Worm (Caenorhabditis elegans) whole organism, young adult: ENCODE results near the gene npl-10.
A peak's percentile ranks its signal among the peaks of the same experiment; 100 is the strongest.

Source experiments
- B0019.2 ChIP-seq: fragments of 200-800 bp; sonication (Bioruptor generic); conservative IDR thresholded peaks from 2 replicates; pipeline ENCODE4 v1.3.6; 2022; ENCODE audit warnings: missing genetic modification reagents, missing genetic modification characterization, missing compliant biosample characterization
- F23B12.7 ChIP-seq: sonication (generic microtip); optimal IDR thresholded peaks from 2 replicates; lab custom pipeline; 2017; ENCODE audit warnings: missing genetic modification characterization, mild to moderate bottlenecking, missing compliant biosample characterization, antibody characterized with exemption, moderate library complexity; ENCODE audit not compliant: insufficient read depth
- F37B4.10 ChIP-seq: fragments of 200-800 bp; sonication (Bioruptor generic); IDR thresholded peaks from 2 replicates; pipeline ENCODE4 v1.3.6; 2022; ENCODE audit warnings: missing genetic modification characterization, missing compliant biosample characterization
- F55B11.4 ChIP-seq: sonication (generic microtip); optimal IDR thresholded peaks from 2 replicates; lab custom pipeline; 2016; ENCODE audit warnings: missing compliant biosample characterization, missing genetic modification characterization, borderline replicate concordance; ENCODE audit not compliant: insufficient read depth
- K12H6.12 ChIP-seq: fragments of 200-800 bp; sonication (Bioruptor generic); optimal IDR thresholded peaks from 2 replicates; lab custom pipeline; 2018; ENCODE audit warnings: mild to moderate bottlenecking, missing genetic modification characterization, missing compliant biosample characterization
- Y67H2A.10 ChIP-seq: fragments of 200-800 bp; sonication (Bioruptor generic); conservative IDR thresholded peaks from 2 replicates; pipeline ENCODE4 v1.3.6; 2022; ENCODE audit warnings: missing genetic modification reagents, missing genetic modification characterization, missing compliant biosample characterization
- ama-1 ChIP-seq, 3 experiments: fragments of 150-350 bp in 1 of 3; sonication (generic microtip) in 2 of 3; optimal IDR thresholded peaks; 2 replicates each; lab custom pipeline; 2014 to 2018; ENCODE audit warnings: missing biosample characterization in 2 of 3, missing genetic modification characterization in 2 of 3, missing genetic modification reagents in 2 of 3
- athp-1 ChIP-seq: sonication (generic microtip); optimal IDR thresholded peaks from 2 replicates; lab custom pipeline; 2017; ENCODE audit warnings: mild to moderate bottlenecking, missing genetic modification characterization, missing compliant biosample characterization
- attf-6 ChIP-seq: fragments of 200-800 bp; sonication (Bioruptor generic); IDR thresholded peaks from 2 replicates; pipeline ENCODE4 v1.3.6; 2022; ENCODE audit warnings: missing genetic modification reagents, missing genetic modification characterization, missing compliant biosample characterization
- ceh-100 ChIP-seq: fragments of 200-800 bp; sonication (Bioruptor generic); IDR thresholded peaks from 2 replicates; pipeline ENCODE4 v1.3.6; 2022; ENCODE audit warnings: missing genetic modification reagents, missing genetic modification characterization, missing compliant biosample characterization
- ceh-91 ChIP-seq: fragments of 200-800 bp; sonication (Bioruptor generic); IDR thresholded peaks from 2 replicates; pipeline ENCODE4 v1.3.6; 2022; ENCODE audit warnings: missing genetic modification reagents, missing genetic modification characterization, missing compliant biosample characterization
- chd-7 ChIP-seq: sonication (generic microtip); optimal IDR thresholded peaks from 2 replicates; lab custom pipeline; 2016; ENCODE audit warnings: mild to moderate bottlenecking, missing genetic modification characterization, moderate library complexity, missing compliant biosample characterization
- dpff-1 ChIP-seq: sonication (generic microtip); optimal IDR thresholded peaks from 2 replicates; lab custom pipeline; 2017; ENCODE audit warnings: mild to moderate bottlenecking, missing genetic modification characterization, missing compliant biosample characterization
- egl-44 ChIP-seq: fragments of 200-800 bp; sonication (Bioruptor generic); IDR thresholded peaks from 2 replicates; pipeline ENCODE4 v1.3.6; 2022; ENCODE audit warnings: missing genetic modification reagents, missing genetic modification characterization, missing compliant biosample characterization
- ets-4 ChIP-seq: fragments of 200-800 bp; sonication (Bioruptor generic); optimal IDR thresholded peaks from 2 replicates; lab custom pipeline; 2018; ENCODE audit warnings: mild to moderate bottlenecking, missing genetic modification characterization, missing compliant biosample characterization
- fkh-3 ChIP-seq: sonication (generic microtip); optimal IDR thresholded peaks from 2 replicates; lab custom pipeline; 2016; ENCODE audit warnings: mild to moderate bottlenecking, missing genetic modification characterization, missing compliant biosample characterization
- hlh-12 ChIP-seq: sonication (generic microtip); optimal IDR thresholded peaks from 2 replicates; lab custom pipeline; 2016; ENCODE audit warnings: missing genetic modification characterization, missing compliant biosample characterization
- hmg-20 ChIP-seq: fragments of 200-800 bp; sonication (Bioruptor generic); IDR thresholded peaks from 2 replicates; pipeline ENCODE4 v1.3.6; 2022; ENCODE audit warnings: missing genetic modification reagents, missing genetic modification characterization, missing compliant biosample characterization
- lin-40 ChIP-seq: sonication (generic microtip); optimal IDR thresholded peaks from 2 replicates; lab custom pipeline; 2016; ENCODE audit warnings: missing genetic modification characterization, mild to moderate bottlenecking, missing compliant biosample characterization, missing genotype, missing genetic modification reagents
- lin-54 ChIP-seq: fragments of 200-800 bp; sonication (Bioruptor generic); optimal IDR thresholded peaks from 2 replicates; lab custom pipeline; 2018; ENCODE audit warnings: mild to moderate bottlenecking, missing genetic modification characterization, missing compliant biosample characterization
- lir-1 ChIP-seq: fragments of 200-800 bp; sonication (Bioruptor generic); conservative IDR thresholded peaks from 2 replicates; pipeline ENCODE4 v1.3.6; 2022; ENCODE audit warnings: missing genetic modification reagents, missing genetic modification characterization, missing compliant biosample characterization
- lsl-1 ChIP-seq: fragments of 200-800 bp; sonication (Bioruptor generic); optimal IDR thresholded peaks from 2 replicates; lab custom pipeline; 2018; ENCODE audit warnings: mild to moderate bottlenecking, missing genetic modification characterization, moderate library complexity, missing compliant biosample characterization
- madf-6 ChIP-seq: fragments of 200-800 bp; sonication (Bioruptor generic); IDR thresholded peaks from 2 replicates; pipeline ENCODE4 v1.3.6; 2022; ENCODE audit warnings: missing genetic modification reagents, missing genetic modification characterization, missing compliant biosample characterization
- mcd-1 ChIP-seq: fragments of 200-800 bp; sonication (Bioruptor generic); IDR thresholded peaks from 2 replicates; pipeline ENCODE4 v1.3.6; 2022; ENCODE audit warnings: missing genetic modification reagents, missing genetic modification characterization, missing compliant biosample characterization
- mxl-1 ChIP-seq: sonication (generic microtip); optimal IDR thresholded peaks from 2 replicates; lab custom pipeline; 2016; ENCODE audit warnings: missing genetic modification characterization, missing compliant biosample characterization
- nfya-1 ChIP-seq: sonication (generic microtip); optimal IDR thresholded peaks from 2 replicates; lab custom pipeline; 2017; ENCODE audit warnings: antibody characterized with exemption, missing compliant biosample characterization, missing genetic modification characterization, borderline replicate concordance; ENCODE audit not compliant: insufficient read depth
- nhr-120 ChIP-seq: fragments of 200-800 bp; sonication (Bioruptor generic); IDR thresholded peaks from 2 replicates; pipeline ENCODE4 v1.3.6; 2022; ENCODE audit warnings: missing genetic modification characterization, missing compliant biosample characterization
- nhr-179 ChIP-seq: sonication (generic microtip); optimal IDR thresholded peaks from 2 replicates; lab custom pipeline; 2016; ENCODE audit warnings: mild to moderate bottlenecking, missing genetic modification characterization, missing compliant biosample characterization
- repo-1 ChIP-seq: sonication (generic microtip); optimal IDR thresholded peaks from 2 replicates; lab custom pipeline; 2017; ENCODE audit warnings: mild to moderate bottlenecking, missing genetic modification characterization, missing compliant biosample characterization
- sdz-38 ChIP-seq: sonication (generic microtip); optimal IDR thresholded peaks from 2 replicates; lab custom pipeline; 2016; ENCODE audit warnings: missing genotype, missing genetic modification characterization, missing compliant biosample characterization
- snpc-1.1 ChIP-seq: sonication (generic microtip); optimal IDR thresholded peaks from 2 replicates; lab custom pipeline; 2017; ENCODE audit warnings: missing genetic modification characterization, mild to moderate bottlenecking, missing compliant biosample characterization, antibody characterized with exemption, moderate library complexity, missing genotype, missing genetic modification reagents; ENCODE audit not compliant: insufficient read depth
- snpc-1.3 ChIP-seq: sonication (generic microtip); optimal IDR thresholded peaks from 2 replicates; lab custom pipeline; 2017; ENCODE audit warnings: missing genetic modification characterization, mild to moderate bottlenecking, missing compliant biosample characterization, antibody characterized with exemption, moderate library complexity, missing genotype, missing genetic modification reagents; ENCODE audit not compliant: insufficient read depth
- tlf-1 ChIP-seq: fragments of 200-800 bp; sonication (Bioruptor generic); optimal IDR thresholded peaks from 2 replicates; lab custom pipeline; 2018; ENCODE audit warnings: mild to moderate bottlenecking, missing genetic modification characterization, missing compliant biosample characterization
- zfh-2 ChIP-seq: fragments of 200-800 bp; sonication (Bioruptor generic); conservative IDR thresholded peaks from 2 replicates; pipeline ENCODE4 v1.3.6; 2022; ENCODE audit warnings: missing genetic modification reagents, missing genetic modification characterization, missing compliant biosample characterization
- ztf-18 ChIP-seq: sonication (generic microtip); optimal IDR thresholded peaks from 2 replicates; lab custom pipeline; 2016; ENCODE audit warnings: missing genotype, mild to moderate bottlenecking, missing genetic modification characterization, missing compliant biosample characterization
- ztf-26 ChIP-seq: sonication (generic microtip); optimal IDR thresholded peaks from 2 replicates; lab custom pipeline; 2017; ENCODE audit warnings: missing genetic modification characterization, missing compliant biosample characterization

npl-10 gene

DNA sequence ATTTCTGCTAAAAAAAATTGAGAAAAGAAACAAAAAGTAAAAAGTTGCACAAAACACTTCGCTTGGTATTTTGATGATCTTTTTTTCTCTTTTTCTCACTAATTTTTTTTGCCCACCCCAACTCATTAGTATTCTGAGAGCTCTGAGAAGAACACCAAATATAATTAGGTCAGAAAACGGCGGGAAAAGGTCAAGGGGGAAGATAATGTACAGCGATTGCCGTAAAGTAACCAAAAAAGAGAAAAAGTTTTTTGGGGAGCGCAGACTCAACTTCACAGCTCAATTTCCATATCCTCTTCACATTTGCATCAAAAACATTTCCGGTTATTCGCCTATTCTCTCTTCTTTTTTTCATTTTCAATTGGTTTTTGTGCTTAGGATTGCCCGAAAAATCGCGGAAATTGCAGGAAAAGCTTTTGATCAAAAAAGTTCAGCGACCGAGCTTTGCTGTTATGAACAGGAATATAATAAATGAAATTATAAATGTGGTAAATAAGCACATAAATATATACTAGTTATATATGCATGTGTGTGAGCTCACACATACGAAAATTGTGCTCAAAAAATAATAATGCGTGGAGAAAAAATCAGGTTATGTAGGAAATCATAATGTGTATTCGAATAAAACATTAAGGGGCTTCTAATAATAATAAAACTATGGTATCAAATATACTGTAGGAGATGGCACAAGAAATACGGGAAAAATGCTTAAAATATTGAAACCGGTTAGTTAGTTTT lies 33.0 kb downstream of the npl-10 start (continued):
- TF ChIP-seq F37B4.10 (GFP tag; lab: Robert Waterston, UW) (no peak), lin-40 (tag; lab: Kevin White, UChicago) (peak; percentile 35), athp-1 (tag; lab: Kevin White, UChicago) (peak; percentile 72), nfya-1 (tag; lab: Kevin White, UChicago) (no peak)

- no peak for TF ChIP-seq Y67H2A.10 (GFP tag; lab: Robert Waterston, UW)
- no peak for TF ChIP-seq dpff-1 (tag; lab: Kevin White, UChicago)
- no peak for TF ChIP-seq snpc-1.3
- no peak for TF ChIP-seq mcd-1
- no peak for TF ChIP-seq ztf-26
- TF ChIP-seq chd-7 (tag; lab: Kevin White, UChicago): no peak
- no peak for TF ChIP-seq ztf-18
- TF ChIP-seq lin-40 (tag; lab: Kevin White, UChicago): no peak
- no peak for TF ChIP-seq F55B11.4 (tag; lab: Kevin White, UChicago)
- TF ChIP-seq ama-1 (optimal IDR thresholded peaks at IDR 0.05; lab: Kevin White, UChicago): no peak
- no peak for TF ChIP-seq ama-1 (GFP tag; optimal IDR thresholded peaks at IDR 0.05; lab: Kevin White, UChicago)
- TF ChIP-seq K12H6.12: no peak
- TF ChIP-seq lir-1 (GFP tag; lab: Robert Waterston, UW): no peak
- TF ChIP-seq sdz-38: no peak
- no peak for TF ChIP-seq attf-6
- no peak for TF ChIP-seq egl-44 (GFP tag; lab: Robert Waterston, UW)
Measured at ce11 chrIII:3901542-3901941, 34.2 kb downstream of the npl-10 start, which contains the start of gene tir-1. TSS of gene tir-1 (minus strand) at chrIII:3901642.

DNA sequence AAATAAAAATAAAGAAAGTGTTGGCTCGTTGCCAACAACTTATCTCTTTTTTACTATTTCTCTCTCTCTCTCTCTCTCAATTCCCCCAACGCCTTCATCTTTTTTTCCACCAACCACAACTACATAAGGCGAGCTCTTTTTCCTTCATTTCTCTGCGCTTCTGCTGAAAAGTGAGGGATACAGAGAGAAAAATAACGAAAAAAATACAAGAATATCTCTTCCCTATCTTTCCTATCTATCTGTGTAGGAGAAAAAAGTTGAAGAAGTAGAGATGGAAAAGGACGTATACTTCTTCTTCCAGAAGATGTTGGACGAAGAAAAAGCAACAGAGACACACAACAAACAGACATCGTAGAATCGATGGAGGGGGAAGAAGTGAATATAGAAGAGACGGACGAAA lies 36.9 kb downstream of the npl-10 start:
- TF ChIP-seq ceh-91 (no peak), K12H6.12 (peak; percentile 65), mxl-1 (tag; lab: Kevin White, UChicago) (no peak), nhr-120 (GFP tag; lab: Robert Waterston, UW) (no peak), tlf-1 (GFP tag; lab: Kevin White, UChicago) (no peak), lin-54 (no peak), fkh-3 (tag; lab: Kevin White, UChicago) (no peak)

ce11 chrIII:3898354-3898753 lies 37.4 kb downstream of the npl-10 start:
- TF ChIP-seq athp-1 (tag; lab: Kevin White, UChicago) (no peak), hlh-12 (tag; lab: Kevin White, UChicago) (no peak), zfh-2 (GFP tag; lab: Robert Waterston, UW) (no peak), lsl-1 (GFP tag; lab: Kevin White, UChicago) (no peak), F23B12.7 (tag; lab: Kevin White, UChicago) (no peak), sdz-38 (no peak), nhr-179 (tag; lab: Kevin White, UChicago) (no peak), lin-54 (no peak), repo-1 (tag; lab: Kevin White, UChicago) (no peak), B0019.2 (no peak), ceh-100 (GFP tag; lab: Robert Waterston, UW) (no peak), snpc-1.1 (tag; lab: Kevin White, UChicago) (no peak), ets-4 (no peak), hmg-20 (GFP tag; lab: Robert Waterston, UW) (no peak), madf-6 (no peak)
